Worm (Caenorhabditis elegans) whole organism, L1 larva: ENCODE results near the gene F52G3.8.

Experiments
- ama-1 ChIP-seq: fragments of 150-350 bp; optimal IDR thresholded peaks from 2 replicates; lab custom pipeline; 2014
- ceh-90 ChIP-seq: sonication (generic microtip); optimal IDR thresholded peaks from 2 replicates; lab custom pipeline; 2016; ENCODE audit warnings: missing genetic modification characterization, missing compliant biosample characterization
- efl-3 ChIP-seq: fragments of 200-800 bp; sonication (Bioruptor generic); optimal IDR thresholded peaks from 2 replicates; lab custom pipeline; 2018; ENCODE audit warnings: mild to moderate bottlenecking, missing genetic modification characterization, missing compliant biosample characterization
- ets-5 ChIP-seq: fragments of 200-800 bp; sonication (Bioruptor generic); IDR thresholded peaks from 2 replicates; pipeline ENCODE4 v1.3.6; 2022; ENCODE audit warnings: missing genetic modification characterization, missing compliant biosample characterization
- grh-1 ChIP-seq: fragments of 200-800 bp; sonication (Bioruptor generic); IDR thresholded peaks from 2 replicates; pipeline ENCODE4 v1.3.6; 2022; ENCODE audit warnings: missing genetic modification reagents, missing genetic modification characterization, missing compliant biosample characterization
- lir-3 ChIP-seq: sonication (generic microtip); optimal IDR thresholded peaks from 2 replicates; lab custom pipeline; 2016; ENCODE audit warnings: mild to moderate bottlenecking, missing genetic modification characterization, moderate library complexity, missing compliant biosample characterization; ENCODE audit not compliant: poor library complexity
- mdl-1 ChIP-seq, 2 experiments: fragments of 150-350 bp; optimal IDR thresholded peaks; 2 replicates each; lab custom pipeline; 2014 to 2017; ENCODE audit warnings: missing biosample characterization in 2 of 2, missing genetic modification characterization in 2 of 2, inconsistent platforms in 1 of 2
- mef-2 ChIP-seq: fragments of 150-350 bp; optimal IDR thresholded peaks from 2 replicates; lab custom pipeline; 2014; ENCODE audit warnings: missing biosample characterization, missing genetic modification characterization
- skn-1 ChIP-seq: fragments of 150-350 bp; optimal IDR thresholded peaks from 2 replicates; lab custom pipeline; 2014; ENCODE audit warnings: missing biosample characterization, missing genetic modification characterization
- snpc-4 ChIP-seq: fragments of 150-350 bp; optimal IDR thresholded peaks from 2 replicates; lab custom pipeline; 2014; ENCODE audit warnings: missing biosample characterization, missing genetic modification characterization

ce11 chrX:16919468-16919867, 33.3 kb downstream of the F52G3.8 start:
- TF ChIP-seq efl-3 (GFP tag; lab: Kevin White, UChicago) (no peak), ets-5 (GFP tag; lab: Robert Waterston, UW) (no peak), ama-1 (lab: Kevin White, UChicago) (no peak), skn-1 (tag; lab: Kevin White, UChicago) (no peak), mef-2 (tag; lab: Kevin White, UChicago) (no peak), grh-1 (no peak), snpc-4 (tag; lab: Kevin White, UChicago) (no peak), ceh-90 (tag; lab: Kevin White, UChicago) (no peak), lir-3 (tag; lab: Kevin White, UChicago) (no peak), mdl-1 (tag; optimal IDR thresholded peaks at IDR 0.05; lab: Kevin White, UChicago) (no peak)
